Fruit fly (Drosophila melanogaster) whole organism, embryonic: ENCODE measurements around the gene hfw.
A peak's percentile ranks its signal among the peaks of the same experiment; 100 is the strongest.

ENCODE experiments used
- CG11247 ChIP-seq: fragments of 200-800 bp; sonication (Bioruptor generic); IDR thresholded peaks from 2 replicates; pipeline ENCODE4 v1.3.6; 2022; ENCODE audit warnings: missing biosample characterization, missing genetic modification characterization
- CG11696 ChIP-seq: fragments of 200-800 bp; sonication (Bioruptor generic); IDR thresholded peaks from 2 replicates; pipeline ENCODE4 v1.3.6; 2022; ENCODE audit warnings: missing biosample characterization, missing genetic modification characterization
- CG12391 ChIP-seq: fragments of 200-800 bp; sonication (Bioruptor generic); optimal IDR thresholded peaks from 3 replicates; lab custom pipeline; 2018; ENCODE audit warnings: missing biosample characterization, mild to moderate bottlenecking, missing genetic modification characterization, moderate library complexity
- CG13287 ChIP-seq: fragments of 200-800 bp; sonication (Bioruptor generic); IDR thresholded peaks from 2 replicates; pipeline ENCODE4 v1.3.6; 2022; ENCODE audit warnings: missing biosample characterization, missing genetic modification characterization; ENCODE audit not compliant: partially characterized antibody
- CG13624 ChIP-seq: fragments of 200-800 bp; sonication (Bioruptor generic); optimal IDR thresholded peaks from 2 replicates; lab custom pipeline; 2016; ENCODE audit warnings: missing biosample characterization, missing genetic modification characterization
- CG14050 ChIP-seq: fragments of 200-800 bp; sonication (Bioruptor generic); IDR thresholded peaks from 3 replicates; pipeline ENCODE4 v1.3.6; 2022; ENCODE audit warnings: missing biosample characterization, missing genetic modification characterization
- CG15269 ChIP-seq: fragments of 200-800 bp; sonication (Bioruptor generic); optimal IDR thresholded peaks from 2 replicates; lab custom pipeline; 2018; ENCODE audit warnings: missing biosample characterization, mild to moderate bottlenecking, missing genetic modification characterization, moderate library complexity
- CG16863 ChIP-seq: fragments of 200-800 bp; sonication (Bioruptor generic); optimal IDR thresholded peaks from 3 replicates; lab custom pipeline; 2016; ENCODE audit warnings: missing biosample characterization, missing genetic modification characterization
- CG17328 ChIP-seq: fragments of 200-800 bp; sonication (Bioruptor generic); IDR thresholded peaks from 2 replicates; pipeline ENCODE4 v1.3.6; 2022; ENCODE audit warnings: missing biosample characterization, missing genetic modification characterization
- CG17568 ChIP-seq: fragments of 200-800 bp; sonication (Bioruptor generic); optimal IDR thresholded peaks from 2 replicates; lab custom pipeline; 2018; ENCODE audit warnings: missing biosample characterization, mild to moderate bottlenecking, missing genetic modification characterization, moderate library complexity
- CG17829 ChIP-seq: fragments of 200-800 bp; optimal IDR thresholded peaks from 2 replicates; lab custom pipeline; 2019; ENCODE audit warnings: missing biosample characterization, mild to moderate bottlenecking, missing genetic modification characterization, moderate library complexity
- CG2129 ChIP-seq: fragments of 200-800 bp; sonication (Bioruptor generic); IDR thresholded peaks from 2 replicates; pipeline ENCODE4 v1.3.6; 2022; ENCODE audit warnings: missing biosample characterization, missing genetic modification characterization; ENCODE audit not compliant: partially characterized antibody
- CG2199 ChIP-seq: fragments of 200-800 bp; sonication (Bioruptor generic); IDR thresholded peaks from 3 replicates; pipeline ENCODE4 v1.3.6; 2022; ENCODE audit warnings: missing biosample characterization, missing genetic modification characterization
- CG2889 ChIP-seq: fragments of 200-800 bp; sonication (Bioruptor generic); IDR thresholded peaks from 3 replicates; pipeline ENCODE4 v1.3.6; 2022; ENCODE audit warnings: missing biosample characterization, missing genetic modification characterization
- CG3281 ChIP-seq: fragments of 200-800 bp; sonication (Bioruptor generic); optimal IDR thresholded peaks from 3 replicates; lab custom pipeline; 2017; ENCODE audit warnings: missing biosample characterization, mild to moderate bottlenecking, missing genetic modification characterization
- CG42726 ChIP-seq: fragments of 200-800 bp; sonication (Bioruptor generic); IDR thresholded peaks from 2 replicates; pipeline ENCODE4 v1.3.6; 2022; ENCODE audit warnings: missing biosample characterization, missing genetic modification characterization; ENCODE audit not compliant: partially characterized antibody
- CG4328 ChIP-seq: fragments of 200-800 bp; sonication (Bioruptor generic); optimal IDR thresholded peaks from 3 replicates; lab custom pipeline; 2017; ENCODE audit warnings: missing biosample characterization, missing genetic modification reagents, missing genetic modification characterization
- CG4730 ChIP-seq: fragments of 200-800 bp; sonication (Bioruptor generic); IDR thresholded peaks from 2 replicates; pipeline ENCODE4 v1.3.6; 2022; ENCODE audit warnings: missing biosample characterization, missing genetic modification characterization
- CG7745 ChIP-seq: fragments of 200-800 bp; sonication (Bioruptor generic); optimal IDR thresholded peaks from 2 replicates; lab custom pipeline; 2018; ENCODE audit warnings: missing biosample characterization, mild to moderate bottlenecking, missing genetic modification characterization, moderate library complexity
- CG8359 ChIP-seq: fragments of 200-800 bp; sonication (Bioruptor generic); optimal IDR thresholded peaks from 2 replicates; lab custom pipeline; 2017; ENCODE audit warnings: missing biosample characterization, mild to moderate bottlenecking, missing genetic modification characterization, borderline replicate concordance
- CG8944 ChIP-seq: fragments of 200-800 bp; sonication (Bioruptor generic); optimal IDR thresholded peaks from 3 replicates; lab custom pipeline; 2016; ENCODE audit warnings: missing biosample characterization, missing genetic modification characterization
- CoRest ChIP-seq: fragments of 200-800 bp; sonication (Bioruptor generic); optimal IDR thresholded peaks from 3 replicates; lab custom pipeline; 2018; ENCODE audit warnings: missing biosample characterization, mild to moderate bottlenecking, missing genetic modification characterization, moderate library complexity
- D ChIP-seq, 2 experiments: fragments of 200-800 bp in 1 of 2; fragments of >200 bp in 1 of 2; sonication (Bioruptor generic) in 1 of 2; optimal IDR thresholded peaks; 2 replicates in 1 of 2; 3 replicates in 1 of 2; lab custom pipeline; 2017; ENCODE audit warnings: mild to moderate bottlenecking in 1 of 2, missing biosample characterization in 1 of 2, missing genetic modification characterization in 1 of 2, missing genetic modification reagents in 1 of 2
- Drgx ChIP-seq: fragments of 200-800 bp; sonication (Bioruptor generic); IDR thresholded peaks from 2 replicates; pipeline ENCODE4 v1.3.6; 2022; ENCODE audit warnings: missing biosample characterization, missing genetic modification characterization
- E2f2 ChIP-seq: fragments of 200-800 bp; sonication (Bioruptor generic); IDR thresholded peaks from 2 replicates; pipeline ENCODE4 v1.3.6; 2022; ENCODE audit warnings: missing biosample characterization, missing genetic modification characterization
- HLH4C ChIP-seq: fragments of 200-800 bp; sonication (Bioruptor generic); IDR thresholded peaks from 3 replicates; pipeline ENCODE4 v1.3.6; 2022; ENCODE audit warnings: missing biosample characterization, missing genetic modification characterization; ENCODE audit not compliant: partially characterized antibody
- Hsf ChIP-seq: fragments of 200-800 bp; sonication (Bioruptor generic); optimal IDR thresholded peaks from 3 replicates; lab custom pipeline; 2016; ENCODE audit warnings: missing biosample characterization, missing genetic modification characterization
- MESR4 ChIP-seq: fragments of 200-800 bp; sonication (Bioruptor generic); optimal IDR thresholded peaks from 2 replicates; lab custom pipeline; 2018; ENCODE audit warnings: missing biosample characterization, mild to moderate bottlenecking, missing genetic modification characterization, moderate library complexity
- Med ChIP-seq: fragments of 200-800 bp; sonication (Bioruptor generic); peaks from one replicate; lab custom pipeline; 2016; ENCODE audit warnings: missing biosample characterization, missing genetic modification characterization, mild to moderate bottlenecking, inconsistent platforms, moderate library complexity
- Myb ChIP-seq: fragments of 200-800 bp; sonication (Bioruptor generic); optimal IDR thresholded peaks from 2 replicates; lab custom pipeline; 2016; ENCODE audit warnings: missing biosample characterization, missing genetic modification characterization
- Opbp ChIP-seq: fragments of 200-800 bp; sonication (Bioruptor generic); IDR thresholded peaks from 3 replicates; pipeline ENCODE4 v1.3.6; 2022; ENCODE audit warnings: missing biosample characterization, missing genetic modification characterization; ENCODE audit not compliant: partially characterized antibody
- Sin3A ChIP-seq: fragments of >200 bp; optimal IDR thresholded peaks from 2 replicates; lab custom pipeline; 2018
- Sry-δ ChIP-seq: fragments of 200-800 bp; sonication (Bioruptor generic); optimal IDR thresholded peaks from 2 replicates; lab custom pipeline; 2016; ENCODE audit warnings: missing biosample characterization, missing genetic modification characterization
- ap ChIP-seq: fragments of 200-800 bp; sonication (Bioruptor generic); IDR thresholded peaks from 2 replicates; pipeline ENCODE4 v1.3.6; 2022; ENCODE audit warnings: missing biosample characterization, missing genetic modification characterization
- chinmo ChIP-seq: fragments of 200-800 bp; sonication (Bioruptor generic); IDR thresholded peaks from 4 replicates; pipeline ENCODE4 v1.3.6; 2022; ENCODE audit warnings: missing biosample characterization, missing genetic modification characterization; ENCODE audit not compliant: partially characterized antibody
- eyg ChIP-seq: fragments of 200-800 bp; sonication (Bioruptor generic); optimal IDR thresholded peaks from 3 replicates; lab custom pipeline; 2016; ENCODE audit warnings: missing biosample characterization, missing genetic modification characterization
- fd3F ChIP-seq: fragments of 200-800 bp; sonication (Bioruptor generic); optimal IDR thresholded peaks from 2 replicates; lab custom pipeline; 2018; ENCODE audit warnings: missing biosample characterization, mild to moderate bottlenecking, missing genetic modification characterization, moderate library complexity
- gsb-n ChIP-seq: fragments of 200-800 bp; sonication (Bioruptor generic); optimal IDR thresholded peaks from 3 replicates; lab custom pipeline; 2018; ENCODE audit warnings: missing biosample characterization, mild to moderate bottlenecking, missing genetic modification characterization
- hb ChIP-seq: fragments of 200-800 bp; sonication (Bioruptor generic); IDR thresholded peaks from 3 replicates; pipeline ENCODE4 v1.3.6; 2022; ENCODE audit warnings: missing biosample characterization, missing genetic modification characterization; ENCODE audit not compliant: partially characterized antibody
- hbn ChIP-seq: fragments of 200-800 bp; sonication (Bioruptor generic); IDR thresholded peaks from 2 replicates; pipeline ENCODE4 v1.3.6; 2022; ENCODE audit warnings: missing biosample characterization, missing genetic modification characterization; ENCODE audit not compliant: partially characterized antibody
- inv ChIP-seq: fragments of 200-800 bp; sonication (Bioruptor generic); IDR thresholded peaks from 2 replicates; pipeline ENCODE4 v1.3.6; 2022; ENCODE audit warnings: missing biosample characterization, missing genetic modification characterization; ENCODE audit not compliant: partially characterized antibody
- mld ChIP-seq: fragments of 200-800 bp; sonication (Bioruptor generic); IDR thresholded peaks from 3 replicates; pipeline ENCODE4 v1.3.6; 2022; ENCODE audit warnings: missing biosample characterization, missing genetic modification characterization; ENCODE audit not compliant: partially characterized antibody
- sens ChIP-seq: fragments of 200-800 bp; sonication (Bioruptor generic); peaks from one replicate; lab custom pipeline; 2016; ENCODE audit warnings: missing biosample characterization, missing genetic modification characterization
- sna ChIP-seq: fragments of 200-800 bp; sonication (Bioruptor generic); IDR thresholded peaks from 2 replicates; pipeline ENCODE4 v1.3.6; 2022; ENCODE audit warnings: missing biosample characterization, missing genetic modification characterization; ENCODE audit not compliant: partially characterized antibody
- sug ChIP-seq: fragments of 200-800 bp; optimal IDR thresholded peaks from 2 replicates; lab custom pipeline; 2019; ENCODE audit warnings: missing biosample characterization, mild to moderate bottlenecking, missing genetic modification characterization, moderate library complexity
- tna ChIP-seq: fragments of 200-800 bp; sonication (Bioruptor generic); IDR thresholded peaks from 2 replicates; pipeline ENCODE4 v1.3.6; 2022; ENCODE audit warnings: missing biosample characterization, missing genetic modification characterization; ENCODE audit not compliant: partially characterized antibody
- unc-4 ChIP-seq: fragments of 200-800 bp; sonication (Bioruptor generic); IDR thresholded peaks from 2 replicates; pipeline ENCODE4 v1.3.6; 2022; ENCODE audit warnings: missing biosample characterization, missing genetic modification characterization; ENCODE audit not compliant: partially characterized antibody
- vnd ChIP-seq: fragments of 200-800 bp; sonication (Bioruptor generic); IDR thresholded peaks from 3 replicates; pipeline ENCODE4 v1.3.6; 2022; ENCODE audit warnings: missing biosample characterization, missing genetic modification characterization; ENCODE audit not compliant: partially characterized antibody
- zfh1 ChIP-seq: fragments of 200-800 bp; sonication (Bioruptor generic); IDR thresholded peaks from 3 replicates; pipeline ENCODE4 v1.3.6; 2022; ENCODE audit warnings: missing biosample characterization, missing genetic modification characterization

Gene hfw

DNA sequence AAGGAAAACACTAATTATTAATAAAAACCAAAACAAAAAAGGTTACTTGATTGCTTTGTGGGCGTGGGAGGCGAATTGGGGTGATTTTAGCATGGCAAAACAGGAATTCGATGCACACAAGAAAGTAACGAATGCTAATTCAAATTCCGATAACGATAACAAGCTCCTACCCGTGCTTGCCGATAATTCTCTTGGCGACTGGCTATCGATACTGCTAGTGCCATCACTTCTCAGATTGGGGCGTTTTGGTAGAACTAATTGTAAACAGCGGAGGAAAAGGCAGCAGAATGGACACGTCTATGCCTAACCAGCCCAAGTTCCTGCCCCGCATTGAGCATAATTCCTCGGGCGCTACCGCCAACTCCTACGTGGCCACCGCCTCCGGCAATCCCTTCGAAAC lies 4.5 kb upstream of the hfw start, which contains the start of gene dor (continued):
- no peak for TF ChIP-seq Drgx (GFP tag; lab: Robert Waterston, UW)
- TF ChIP-seq sens, result peak; percentile 1
- TF ChIP-seq Med (GFP tag; lab: Kevin White, UChicago), result peak; percentile 39
- TF ChIP-seq fd3F, result no peak
- no peak for TF ChIP-seq CG2889 (GFP tag; lab: Robert Waterston, UW)
- TF ChIP-seq gsb-n, result peak; percentile 36
- peak; percentile 72; the same call in 1 of the 2 replicates for TF ChIP-seq CG42726 (GFP tag; lab: Robert Waterston, UW)
- TF ChIP-seq chinmo (GFP tag; lab: Robert Waterston, UW), result peak; percentile 84; the same call in 1 of the 4 replicates
- no peak for TF ChIP-seq CG17829 (tag; lab: Kevin White, UChicago)
- TF ChIP-seq HLH4C, result peak; percentile 85
- peak; percentile 90 for TF ChIP-seq Opbp
- TF ChIP-seq hbn (GFP tag; lab: Robert Waterston, UW), result peak; percentile 71
- TF ChIP-seq hb, result peak; percentile 78
- TF ChIP-seq E2f2 (GFP tag; lab: Robert Waterston, UW), result peak; percentile 80
- TF ChIP-seq CG8359, result no peak
- peak; percentile 52 for TF ChIP-seq CG2129 (GFP tag; lab: Robert Waterston, UW)
- TF ChIP-seq CG2199 (GFP tag; lab: Robert Waterston, UW), result no peak
- TF ChIP-seq D (optimal IDR thresholded peaks at IDR 0.05; lab: Kevin White, UChicago), result no peak
- TF ChIP-seq D (GFP tag; optimal IDR thresholded peaks at IDR 0.05; lab: Kevin White, UChicago), result no peak
- TF ChIP-seq Sry-δ, result peak; percentile 88
- no peak for TF ChIP-seq CG4328 (GFP tag; lab: Kevin White, UChicago)
- TF ChIP-seq tna (GFP tag; lab: Robert Waterston, UW), result peak; percentile 86
- peak; percentile 69 for TF ChIP-seq MESR4 (GFP tag; lab: Kevin White, UChicago)
- no peak for TF ChIP-seq ap
- TF ChIP-seq sug, result no peak
- TF ChIP-seq Sin3A (lab: Kevin White, UChicago), result peak; percentile 25
- TF ChIP-seq CG15269 (tag; lab: Kevin White, UChicago), result no peak
- no peak for TF ChIP-seq CG3281 (GFP tag; lab: Kevin White, UChicago)
- peak; percentile 94 for TF ChIP-seq Myb
- no peak for TF ChIP-seq CG17568 (GFP tag; lab: Kevin White, UChicago)
- TF ChIP-seq CG13287 (GFP tag; lab: Robert Waterston, UW), result peak; percentile 90
- no peak for TF ChIP-seq CG7745 (tag; lab: Kevin White, UChicago)
- TF ChIP-seq zfh1 (GFP tag; lab: Robert Waterston, UW), result no peak
- peak; percentile 70 for TF ChIP-seq inv
- TF ChIP-seq CG11247 (GFP tag; lab: Robert Waterston, UW), result no peak
- TF ChIP-seq sna (GFP tag; lab: Robert Waterston, UW), result peak; percentile 83
- no peak for TF ChIP-seq CG12391 (tag; lab: Kevin White, UChicago)
- no peak for TF ChIP-seq CG16863 (GFP tag; lab: Kevin White, UChicago)
- TF ChIP-seq CoRest (tag; lab: Kevin White, UChicago), result no peak
- TF ChIP-seq CG17328 (GFP tag; lab: Robert Waterston, UW), result no peak
- TF ChIP-seq Hsf (GFP tag; lab: Kevin White, UChicago), result no peak
- TF ChIP-seq CG8944 (GFP tag; lab: Kevin White, UChicago), result no peak
- peak; percentile 77; the same call in 2 of the 3 replicates for TF ChIP-seq mld (GFP tag; lab: Robert Waterston, UW)
- TF ChIP-seq unc-4, result peak; percentile 80
- TF ChIP-seq vnd, result peak; percentile 82
- TF ChIP-seq CG4730, result no peak
- TF ChIP-seq CG13624, result no peak
- no peak for TF ChIP-seq CG14050
- TF ChIP-seq CG11696 (GFP tag; lab: Robert Waterston, UW), result no peak
- no peak for TF ChIP-seq eyg
